Fruit fly (Drosophila melanogaster): ENCODE measurements around the gene CG31637.

Gene CG31637

DNA sequence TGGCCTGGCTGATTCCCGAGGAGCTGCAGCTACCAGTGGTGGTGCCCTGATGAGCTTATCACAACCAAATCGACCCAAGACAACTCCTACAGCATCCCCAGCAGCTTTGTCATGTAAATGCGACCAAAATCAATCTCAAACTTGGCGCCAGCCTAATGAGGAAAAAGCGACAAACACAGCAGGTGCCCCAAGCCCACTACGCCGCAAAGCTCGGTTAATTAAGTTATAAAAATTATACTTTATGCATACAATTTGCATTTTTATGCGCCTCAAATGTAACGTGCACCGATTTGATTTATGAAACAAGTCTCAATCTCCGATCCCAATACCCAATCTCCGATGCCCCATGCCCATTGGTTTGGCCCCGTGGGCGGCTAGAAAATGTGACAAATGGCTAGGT is 52.4 kb downstream of the CG31637 start:
- TF ChIP-seq CG8478 (optimal IDR thresholded peaks at IDR 0.05) (no peak), CTCF (optimal IDR thresholded peaks at IDR 0.05) (no peak)

DNA sequence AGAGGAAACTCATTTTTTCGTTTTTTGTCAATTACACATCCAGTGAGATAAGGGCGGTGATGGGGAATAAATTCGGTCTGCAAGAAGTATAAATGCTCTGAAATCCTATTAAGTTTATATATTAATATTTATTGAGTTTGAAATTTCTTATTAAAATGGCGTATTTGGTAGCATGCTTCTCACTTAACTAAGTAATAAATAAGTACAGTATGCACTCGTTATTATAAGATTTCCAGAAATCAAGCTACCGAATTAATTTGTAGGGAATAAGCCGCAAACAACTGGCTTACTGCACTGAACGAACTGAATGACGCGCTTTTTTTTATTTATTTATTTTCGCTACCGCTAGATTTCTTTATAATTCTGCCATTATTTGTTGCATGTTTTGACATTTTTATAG is 53.0 kb downstream of the CG31637 start:
- TF ChIP-seq CG8478 (optimal IDR thresholded peaks at IDR 0.05) (no peak), CTCF (optimal IDR thresholded peaks at IDR 0.05) (no peak)

DNA sequence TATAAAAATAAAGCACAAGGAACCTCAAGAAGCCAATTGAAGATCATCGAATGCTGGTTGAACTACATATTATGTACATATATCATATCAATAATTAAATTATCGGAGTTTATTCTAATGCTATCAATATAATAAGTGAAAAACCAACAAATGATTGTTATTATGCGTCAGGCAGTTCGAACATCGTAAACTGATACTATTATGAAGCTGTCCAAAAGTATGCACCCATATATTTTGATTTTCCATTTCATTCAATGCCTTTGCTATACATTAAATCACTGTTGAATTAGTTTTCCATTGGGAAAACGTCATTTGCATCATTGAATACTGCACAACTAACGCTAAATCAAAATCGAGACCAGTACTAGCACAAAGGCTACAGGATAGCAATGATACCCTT is 53.9 kb downstream of the CG31637 start:
- TF ChIP-seq CG8478 (optimal IDR thresholded peaks at IDR 0.05) (no peak), CTCF (optimal IDR thresholded peaks at IDR 0.05) (no peak)

DNA sequence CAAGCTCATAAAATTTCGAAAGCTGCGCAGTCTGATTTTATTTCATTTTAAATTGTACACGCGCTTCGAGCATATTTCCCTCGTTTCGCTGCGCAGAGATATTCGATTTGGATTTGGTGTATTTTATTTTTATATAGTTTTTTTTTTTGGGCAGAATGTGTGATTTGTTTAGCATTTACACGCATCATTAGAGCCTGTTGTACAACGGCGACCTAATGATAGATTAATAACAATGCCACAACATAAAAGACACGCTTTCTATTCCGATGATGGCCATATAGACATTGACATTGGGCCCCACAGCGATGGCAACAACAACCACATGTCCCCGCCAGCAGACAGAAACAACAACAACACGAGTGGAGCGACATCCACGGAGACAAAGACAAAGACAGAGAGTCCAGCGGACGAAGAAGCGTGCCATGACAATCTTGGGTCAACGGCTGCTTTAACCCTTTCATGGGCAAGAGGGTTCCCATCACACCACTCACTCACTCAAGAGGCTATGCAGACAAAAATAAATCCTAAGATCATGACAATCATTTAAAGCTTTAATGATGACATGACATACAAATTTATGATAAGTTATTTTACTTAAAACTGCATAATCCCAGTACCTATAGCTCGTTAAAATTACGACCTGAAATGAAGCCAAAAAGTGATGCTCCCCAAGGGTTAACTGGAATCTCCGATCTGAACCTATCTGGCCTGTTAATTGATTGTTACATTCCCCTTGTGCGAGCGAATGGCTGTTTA is 54.8 kb downstream of the CG31637 start:
- TF ChIP-seq CG8478 (optimal IDR thresholded peaks at IDR 0.05) (no peak), CTCF (optimal IDR thresholded peaks at IDR 0.05) (no peak)

DNA sequence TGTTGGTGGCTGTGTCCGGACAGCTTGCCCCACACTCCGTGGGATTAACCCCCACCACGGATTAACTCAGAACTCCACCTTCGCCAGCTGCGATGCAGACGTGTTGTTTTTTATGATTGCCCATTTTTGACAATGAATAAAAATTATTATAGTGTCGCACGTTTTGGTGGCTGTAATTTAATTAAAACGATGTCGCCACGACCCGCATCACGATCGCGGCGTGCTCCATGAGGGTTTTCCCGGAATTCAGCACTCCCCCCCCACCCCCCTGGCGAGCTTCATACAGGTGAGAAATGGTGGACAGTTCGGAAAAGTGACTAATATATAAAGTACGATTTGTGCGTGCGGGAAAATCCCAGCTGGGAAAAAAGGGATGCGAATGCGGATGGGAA is 55.3 kb downstream of the CG31637 start:
- no peak for TF ChIP-seq CTCF (optimal IDR thresholded peaks at IDR 0.05)
- TF ChIP-seq CG8478 (optimal IDR thresholded peaks at IDR 0.05), result no peak

DNA sequence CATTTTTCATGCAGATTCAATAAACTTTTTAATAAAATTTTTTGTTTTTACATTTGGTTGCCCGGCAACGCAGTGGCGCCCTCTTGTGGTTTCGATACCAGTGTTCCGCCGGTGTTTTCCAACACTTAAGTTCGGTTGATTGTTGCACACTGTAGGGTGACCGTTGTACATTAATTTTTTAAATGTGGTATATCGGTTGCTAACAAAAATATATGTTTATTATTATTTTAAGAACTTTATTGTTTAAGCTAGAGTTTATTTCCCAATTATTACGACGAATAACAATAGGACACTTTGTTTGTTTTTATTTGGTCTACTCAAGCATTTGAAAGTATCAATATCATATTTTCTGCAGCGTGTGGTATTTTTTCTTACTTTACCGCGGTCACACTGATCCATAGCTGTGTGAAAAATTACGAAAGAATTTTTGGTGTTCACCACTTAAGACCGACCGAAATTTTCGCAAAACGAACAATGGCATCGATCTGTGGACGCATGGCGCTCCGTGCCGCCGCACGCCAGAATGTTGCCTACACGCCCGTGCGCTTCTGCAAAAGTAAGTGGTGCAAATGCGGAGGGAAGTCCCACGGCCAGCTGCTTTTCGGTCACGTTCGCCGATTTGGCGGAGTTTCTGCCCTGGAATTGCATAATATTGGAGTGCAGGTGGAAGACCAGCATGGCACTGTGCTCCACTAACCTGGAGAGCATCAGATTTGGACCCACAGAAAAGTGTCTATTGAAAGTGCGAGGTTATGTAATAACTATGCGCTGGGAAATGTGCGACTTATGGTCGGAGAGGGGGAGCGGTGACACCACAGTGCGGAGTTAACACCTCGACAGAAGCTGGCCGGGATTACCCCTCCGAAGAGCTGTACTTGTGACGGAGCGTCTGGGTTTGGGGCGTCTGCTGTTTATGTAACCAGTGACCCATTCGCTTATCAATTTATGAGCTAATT is 59.3 kb downstream of the CG31637 start, which contains the start of the genes IFT52 and COX5B:
Gene IFT52 (minus strand): TSS at position 74 of the 956 bp plus-strand sequence.
Gene COX5B (plus strand): TSS at position 372 of the 956 bp plus-strand sequence.
- peak; percentile 71 to 91 for TF ChIP-seq CTCF (optimal IDR thresholded peaks at IDR 0.05)
- no peak for TF ChIP-seq CG8478 (optimal IDR thresholded peaks at IDR 0.05)

DNA sequence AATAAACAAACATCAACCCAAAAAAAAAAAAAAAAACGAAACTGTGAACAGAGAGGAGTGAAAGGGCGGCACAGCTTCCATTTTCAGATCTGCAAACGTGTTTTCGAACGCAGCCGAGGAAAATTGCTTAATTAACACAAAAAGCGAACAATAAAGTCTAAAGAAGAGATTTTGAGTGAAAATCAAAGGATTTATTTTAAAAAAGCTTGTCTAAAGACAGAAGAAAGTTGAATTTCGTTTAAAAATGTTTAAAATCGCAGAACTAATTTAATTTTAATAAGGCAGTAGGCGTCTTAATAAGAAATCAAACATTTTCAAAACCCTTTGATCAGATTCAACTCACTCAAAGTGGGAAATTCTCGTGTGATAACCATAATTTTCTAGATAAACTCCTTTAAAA is 60.7 kb downstream of the CG31637 start, which contains the start of gene COX5BL:
Gene COX5BL (plus strand): TSS at position 301 of the 400 bp plus-strand sequence.
- TF ChIP-seq CG8478 (optimal IDR thresholded peaks at IDR 0.05) (no peak), CTCF (optimal IDR thresholded peaks at IDR 0.05) (no peak)

DNA sequence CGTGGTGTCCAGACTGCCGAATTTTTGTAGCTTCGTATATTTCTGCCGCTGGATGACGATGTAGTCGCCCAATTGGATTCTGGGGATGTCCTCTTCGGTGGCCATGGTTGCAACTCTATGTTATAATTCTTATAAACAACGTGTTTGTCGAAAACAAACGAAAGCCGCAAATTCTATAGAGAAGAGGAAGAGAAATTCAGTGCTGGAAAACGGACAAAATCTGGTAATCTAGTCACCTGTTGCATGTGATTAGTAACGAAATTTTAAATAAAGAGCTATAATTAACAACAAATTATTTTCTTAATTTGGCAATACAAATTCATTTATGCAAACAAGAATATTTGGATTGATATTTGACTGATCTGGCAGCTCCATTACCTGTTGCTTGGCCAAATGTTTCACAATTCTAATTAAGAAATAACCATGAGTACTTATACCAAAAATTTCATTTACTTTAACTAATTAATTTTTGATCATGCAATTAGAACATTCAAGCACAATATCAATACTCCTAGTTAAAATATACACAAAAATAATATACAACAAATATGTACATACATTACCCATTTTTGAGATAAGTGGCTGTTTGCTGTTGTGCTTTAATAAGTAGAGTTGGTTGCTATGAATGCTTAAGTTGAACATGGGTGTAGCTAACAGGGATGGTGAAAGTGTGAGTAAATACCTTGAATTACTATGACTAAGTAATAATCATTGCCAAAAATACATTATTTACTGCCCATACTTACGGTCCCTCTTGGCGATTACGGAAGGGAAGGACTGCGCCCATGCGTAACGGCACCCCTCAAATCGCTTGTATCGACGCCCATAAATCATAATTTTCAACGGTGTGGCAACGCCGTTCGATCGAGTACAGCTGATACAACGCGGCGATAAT is 63.3 kb downstream of the CG31637 start, which contains the start of the genes Trmt6 and Ent2:
Gene Trmt6 (minus strand): TSS at position 827 of the 895 bp plus-strand sequence.
Gene Ent2 (plus strand): TSS at position 863 of the 895 bp plus-strand sequence.
- TF ChIP-seq CTCF (optimal IDR thresholded peaks at IDR 0.05), result peak in 1 of 2 experiments; percentile 11
- TF ChIP-seq CG8478 (optimal IDR thresholded peaks at IDR 0.05), result no peak

DNA sequence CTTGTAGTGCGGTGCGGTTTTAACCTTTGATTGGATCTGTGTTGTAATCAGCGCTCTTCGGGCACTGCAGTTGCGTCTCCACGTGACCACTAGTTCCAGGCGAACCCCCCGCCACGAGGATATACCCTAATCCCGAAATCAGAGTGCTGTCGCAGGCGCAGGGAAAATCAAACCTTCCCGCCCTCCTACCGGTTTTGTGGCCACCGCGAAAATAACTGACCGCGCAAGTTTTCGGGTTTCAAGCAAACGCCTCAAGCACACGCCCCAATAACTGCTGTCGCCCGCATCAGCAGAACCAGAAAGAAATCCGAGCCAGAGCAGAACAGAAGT is 63.9 kb downstream of the CG31637 start:
- TF ChIP-seq CTCF (optimal IDR thresholded peaks at IDR 0.05), result no peak
- TF ChIP-seq CG8478 (optimal IDR thresholded peaks at IDR 0.05), result no peak

DNA sequence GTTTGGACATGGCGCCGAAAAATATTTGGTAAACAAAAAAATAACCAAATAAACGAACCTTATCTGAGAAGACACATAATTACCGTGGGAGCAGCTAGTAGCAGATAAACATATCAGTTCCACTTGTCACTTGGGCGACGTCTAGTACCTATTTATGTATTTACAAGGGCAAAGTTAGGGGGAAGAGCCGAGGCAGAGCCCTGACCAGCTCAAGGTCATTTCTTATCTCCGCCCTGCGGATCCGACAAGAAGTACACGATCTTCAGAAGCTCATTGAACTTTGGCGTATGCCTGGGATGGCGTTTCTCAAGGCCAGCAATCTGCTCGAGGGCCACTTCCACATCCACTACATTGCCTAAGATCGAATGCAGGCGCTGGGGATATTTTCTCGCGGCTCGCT is 66.5 kb downstream of the CG31637 start:
- no peak for TF ChIP-seq CG8478 (optimal IDR thresholded peaks at IDR 0.05)
- no peak for TF ChIP-seq CTCF (optimal IDR thresholded peaks at IDR 0.05)

DNA sequence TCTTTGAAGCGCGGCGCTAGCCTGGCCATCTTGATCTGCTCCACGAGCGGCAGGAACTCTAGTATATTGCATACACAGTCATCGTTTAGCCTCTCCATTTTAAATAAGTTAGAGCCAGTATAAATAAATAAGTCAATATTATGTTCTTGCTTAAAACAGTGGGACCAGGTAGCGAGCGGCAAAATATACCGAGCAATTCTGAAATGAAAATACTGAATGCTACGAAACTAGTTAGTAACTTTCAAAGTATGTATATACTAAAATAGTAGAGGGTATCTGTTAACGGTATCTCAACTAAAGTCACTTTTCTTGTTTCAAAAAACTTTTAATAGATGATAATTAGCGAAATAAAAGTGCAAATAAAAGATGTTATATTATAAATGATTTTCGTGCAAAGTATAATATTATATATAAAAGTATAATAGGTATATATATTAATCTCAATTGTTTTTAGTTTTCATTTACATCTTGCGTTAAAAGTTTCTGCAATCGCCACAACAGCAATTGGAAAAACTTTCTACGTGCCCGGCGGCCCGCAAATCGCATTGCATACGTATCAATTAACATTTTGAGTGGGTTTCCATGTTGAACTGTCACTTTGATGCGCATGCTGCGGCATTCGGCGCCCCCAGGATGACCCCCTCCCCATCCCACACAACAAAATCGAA is 67.7 kb downstream of the CG31637 start, which contains the start of gene CG13766:
Gene CG13766 (minus strand): TSS at position 162 of the 668 bp plus-strand sequence.
- TF ChIP-seq CTCF (optimal IDR thresholded peaks at IDR 0.05), result no peak

Measured in S2 (cell line).